Worm (Caenorhabditis elegans) whole organism, dauer: ENCODE measurements around the gene M117.3.
"Not testable (repeated sequence)": the region's sequence is repeated elsewhere in the genome, so short reads cannot be mapped to it uniquely, and the experiment has no call there.

Source experiments
- unc-62 ChIP-seq: sonication (generic microtip); optimal IDR thresholded peaks from 2 replicates; lab custom pipeline; 2017; ENCODE audit warnings: missing biosample characterization, missing genetic modification reagents, missing genetic modification characterization

The M117.3 gene

DNA sequence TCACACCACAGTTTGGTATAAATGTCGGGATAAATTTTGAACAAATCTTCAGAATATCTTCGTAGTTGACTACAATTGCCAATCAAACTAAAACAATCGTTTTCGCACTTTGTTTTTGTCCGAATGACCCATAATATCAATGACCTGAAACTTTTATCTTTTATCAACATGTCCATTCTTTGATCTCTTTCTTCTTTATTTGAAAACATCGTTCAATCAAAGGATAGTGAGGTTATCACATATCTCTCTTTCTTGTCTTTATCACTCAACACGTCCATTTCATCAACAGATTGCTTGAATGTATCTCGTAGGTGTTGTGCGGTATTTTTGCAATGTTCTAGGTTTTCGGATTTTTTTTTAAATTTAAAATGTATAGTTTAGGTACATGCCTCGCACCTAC is 13.0 kb upstream of the M117.3 start:
- no peak for TF ChIP-seq unc-62 (GFP tag; lab: Kevin White, UChicago)

DNA sequence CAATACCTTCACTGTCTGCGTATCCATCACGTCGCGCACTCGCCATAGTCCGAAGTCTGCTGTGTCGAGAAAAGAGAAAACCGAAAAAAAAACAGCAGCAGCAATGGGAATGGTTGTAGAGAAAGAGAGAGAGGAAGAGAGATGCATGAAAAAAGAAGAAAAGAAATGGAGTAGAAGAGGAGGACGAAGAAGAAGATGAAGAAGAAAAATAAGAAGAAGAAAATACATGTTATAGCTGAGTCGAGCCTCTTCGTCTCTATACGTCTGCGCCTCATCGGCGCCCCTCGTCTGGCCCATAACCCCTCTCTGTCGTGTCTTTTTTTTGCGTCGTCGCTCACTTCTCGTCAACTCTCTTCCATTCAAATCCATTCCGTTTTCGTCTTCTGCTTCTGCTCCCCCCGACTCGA is 12.3 kb upstream of the M117.3 start:
- no peak for TF ChIP-seq unc-62 (GFP tag; lab: Kevin White, UChicago)

DNA sequence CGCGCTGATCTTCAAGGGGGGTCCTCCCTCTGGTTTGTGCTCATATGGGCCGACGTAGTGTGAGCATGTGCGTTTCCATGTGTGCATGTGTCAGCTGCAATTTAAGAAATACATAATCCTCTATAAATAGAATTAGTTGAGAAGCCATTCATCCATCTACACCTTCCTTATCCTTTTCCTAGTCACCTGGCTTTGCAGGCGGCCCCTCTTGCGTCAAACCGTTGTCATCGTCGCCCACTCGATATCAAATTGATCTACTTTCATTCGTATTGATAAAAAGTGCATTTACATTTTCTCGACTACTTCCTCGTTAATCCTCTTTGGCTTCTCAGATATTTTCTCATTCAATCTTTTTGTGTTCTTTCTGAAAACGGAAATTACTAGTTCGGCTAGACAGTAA is 10.0 kb upstream of the M117.3 start:
- no peak for TF ChIP-seq unc-62 (GFP tag; lab: Kevin White, UChicago)

DNA sequence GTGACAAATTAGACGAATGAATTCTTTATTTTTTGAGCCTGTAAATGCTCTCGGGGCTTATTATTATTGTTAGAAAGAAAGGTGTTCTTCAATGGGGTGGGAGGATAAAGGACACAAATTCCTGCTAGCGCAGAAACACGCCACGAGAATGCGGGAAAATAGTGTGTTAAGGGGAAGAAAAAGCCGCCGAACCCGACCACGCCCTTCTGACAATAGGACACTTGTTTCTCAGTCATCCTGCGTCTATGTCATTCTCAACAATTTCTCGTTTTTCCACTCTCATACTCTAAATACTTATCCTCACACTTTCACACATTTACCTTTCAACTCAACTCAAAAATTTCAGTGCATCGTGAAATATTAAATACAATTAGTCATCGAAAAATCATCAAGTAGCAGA is 8.1 kb upstream of the M117.3 start, which contains the start of gene M117.1:
M117.1 (plus strand) TSS at position 347 of the 400 bp plus-strand sequence.
- no peak for TF ChIP-seq unc-62 (GFP tag; lab: Kevin White, UChicago)

DNA sequence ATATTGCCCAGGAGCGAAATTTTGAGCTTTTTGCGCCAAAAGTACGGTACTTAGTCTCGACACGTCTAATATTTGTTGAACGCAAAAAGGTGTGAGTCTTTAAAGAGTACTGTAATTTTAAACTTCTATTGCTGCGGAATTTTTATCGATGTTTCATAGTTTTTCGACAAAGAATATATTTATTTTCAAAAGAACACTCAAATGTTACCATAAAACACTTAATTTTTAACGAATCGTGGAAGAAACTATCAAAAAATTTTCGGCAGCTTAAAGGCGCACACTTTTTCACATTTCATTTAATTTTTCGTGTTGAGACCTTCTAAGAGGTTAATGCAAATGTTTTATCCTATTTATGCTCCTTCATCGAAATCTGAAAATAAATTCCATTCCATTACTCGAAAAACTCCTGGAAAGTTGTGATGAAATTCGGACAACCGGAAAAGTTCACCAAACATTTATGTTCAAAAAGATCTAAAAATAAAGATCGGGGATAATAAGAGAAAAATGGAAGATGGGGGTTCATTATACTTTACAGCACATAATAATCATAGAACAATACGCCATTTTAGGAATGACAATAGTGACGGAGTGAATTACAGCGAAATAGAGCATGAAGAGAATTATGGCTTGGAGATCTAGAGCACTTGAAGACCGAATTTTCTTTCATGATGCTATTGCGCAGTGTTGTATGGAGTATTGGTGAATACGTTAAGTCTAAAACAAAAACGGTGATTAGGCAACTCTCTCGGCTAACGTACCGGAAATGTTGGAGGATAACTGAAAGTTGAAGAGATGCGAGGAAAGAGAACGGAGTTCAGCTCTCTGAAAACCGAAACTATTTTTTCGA is 1.7 kb upstream of the M117.3 start:
- no peak for TF ChIP-seq unc-62 (GFP tag; lab: Kevin White, UChicago)

DNA sequence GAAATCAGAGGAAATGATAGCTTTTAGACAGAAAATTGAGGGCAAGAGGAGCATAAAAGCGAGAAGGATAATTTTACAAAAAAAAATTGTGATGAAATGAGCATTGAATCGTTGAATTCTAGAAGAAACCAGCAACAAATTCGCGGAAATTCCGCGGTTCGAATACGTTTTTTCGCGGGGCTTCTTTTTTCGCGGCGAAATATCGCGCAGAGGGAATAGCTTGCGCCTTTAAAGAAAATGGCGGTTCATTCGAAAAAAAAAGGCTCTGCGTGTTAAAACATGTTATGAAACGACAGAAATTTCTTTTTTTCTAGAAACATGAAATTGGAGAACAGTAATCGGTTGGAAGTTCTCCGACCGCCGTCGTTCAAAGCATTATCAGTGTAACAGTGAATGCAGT is 448 bp downstream of the M117.3 start:
- TF ChIP-seq unc-62 (GFP tag; lab: Kevin White, UChicago): no peak

DNA sequence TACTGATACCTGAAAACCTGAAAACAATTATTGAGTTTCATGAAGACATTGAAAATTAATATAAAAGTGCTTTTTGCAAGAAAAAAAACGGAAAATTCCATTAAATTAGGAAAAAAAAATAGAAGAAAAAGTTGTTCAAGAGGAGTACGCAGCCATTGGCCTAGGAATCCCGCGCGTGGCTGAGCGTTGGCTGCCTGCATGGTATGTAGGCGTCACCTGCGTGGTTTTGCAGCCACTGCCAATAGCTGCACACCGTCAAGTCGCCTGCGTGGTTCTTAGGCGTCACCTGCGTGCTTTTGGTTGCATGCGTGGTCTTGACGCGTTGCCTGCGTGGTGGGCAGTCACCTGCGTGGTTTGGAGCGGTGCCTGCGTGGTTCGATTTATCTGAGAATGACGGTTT is 6.0 kb downstream of the M117.3 start, which contains the start of gene M117.6:
M117.6 (minus strand) TSS at position 101 of the 400 bp plus-strand sequence.
- TF ChIP-seq unc-62 (GFP tag; lab: Kevin White, UChicago): not testable (repeated sequence)

DNA sequence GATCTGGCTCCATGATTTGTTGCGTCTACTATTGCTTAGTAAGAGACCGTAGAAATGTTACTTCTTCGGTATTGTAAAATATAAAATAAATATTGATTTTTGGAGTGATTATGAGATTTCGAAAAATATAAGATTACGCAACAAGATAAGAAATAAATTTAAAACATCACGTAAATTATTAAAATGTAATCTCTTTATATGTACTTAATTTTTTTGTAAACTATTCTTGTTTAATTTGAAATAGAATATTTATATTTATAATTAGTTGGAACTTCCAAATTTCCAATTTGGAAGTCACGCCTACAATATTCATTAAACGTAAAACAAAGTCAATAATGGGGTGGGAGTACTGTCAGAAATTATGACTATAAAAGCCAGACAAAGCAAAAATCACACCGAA is 11.4 kb downstream of the M117.3 start, which contains the start of gene M117.4:
M117.4 (minus strand) TSS at position 101 of the 400 bp plus-strand sequence.
- no peak for TF ChIP-seq unc-62 (GFP tag; lab: Kevin White, UChicago)

DNA sequence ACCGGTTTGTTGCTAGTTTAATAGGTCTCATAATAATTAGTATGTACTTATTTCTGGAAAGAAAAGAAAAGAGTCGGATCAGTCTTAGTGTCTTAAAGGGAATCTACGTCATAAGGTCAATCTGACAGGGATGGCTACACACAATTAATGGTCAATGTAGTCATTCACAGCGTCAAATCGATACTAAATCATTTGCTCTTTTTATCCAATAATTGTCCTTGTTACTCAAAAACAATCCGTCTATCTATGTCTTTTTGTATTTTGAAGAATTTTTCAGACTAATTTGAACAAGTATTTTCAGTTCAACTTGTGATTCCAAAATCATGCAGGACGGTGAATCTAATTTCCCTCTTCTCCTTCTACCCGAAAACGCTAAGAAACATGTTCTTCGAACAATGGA is 16.7 kb downstream of the M117.3 start, which contains the start of gene fbxb-3:
fbxb-3 (plus strand) TSS at position 301 of the 400 bp plus-strand sequence.
- TF ChIP-seq unc-62 (GFP tag; lab: Kevin White, UChicago): no peak

DNA sequence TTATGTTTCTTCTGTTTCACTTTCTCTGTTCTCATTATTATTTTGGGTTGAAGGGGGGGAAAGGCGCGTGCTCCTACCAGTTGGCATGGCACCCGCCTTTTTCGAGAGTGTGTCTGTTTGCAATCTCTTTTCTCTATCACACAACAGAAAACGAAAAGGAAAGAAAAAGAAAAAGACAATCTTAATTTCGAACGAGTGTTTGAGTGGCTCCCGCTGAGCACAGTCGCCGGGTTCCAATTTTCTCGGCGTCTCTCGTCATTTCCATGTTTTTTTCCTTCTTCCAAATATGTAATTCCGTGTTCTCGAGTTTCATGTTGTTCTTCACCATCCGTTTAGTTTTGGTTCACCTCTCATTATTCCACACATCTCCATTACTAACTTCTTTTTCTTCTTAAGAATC is 20.1 kb downstream of the M117.3 start, which contains the start of gene F38H4.3:
F38H4.3 (plus strand) TSS at position 301 of the 400 bp plus-strand sequence.
- no peak for TF ChIP-seq unc-62 (GFP tag; lab: Kevin White, UChicago)

DNA sequence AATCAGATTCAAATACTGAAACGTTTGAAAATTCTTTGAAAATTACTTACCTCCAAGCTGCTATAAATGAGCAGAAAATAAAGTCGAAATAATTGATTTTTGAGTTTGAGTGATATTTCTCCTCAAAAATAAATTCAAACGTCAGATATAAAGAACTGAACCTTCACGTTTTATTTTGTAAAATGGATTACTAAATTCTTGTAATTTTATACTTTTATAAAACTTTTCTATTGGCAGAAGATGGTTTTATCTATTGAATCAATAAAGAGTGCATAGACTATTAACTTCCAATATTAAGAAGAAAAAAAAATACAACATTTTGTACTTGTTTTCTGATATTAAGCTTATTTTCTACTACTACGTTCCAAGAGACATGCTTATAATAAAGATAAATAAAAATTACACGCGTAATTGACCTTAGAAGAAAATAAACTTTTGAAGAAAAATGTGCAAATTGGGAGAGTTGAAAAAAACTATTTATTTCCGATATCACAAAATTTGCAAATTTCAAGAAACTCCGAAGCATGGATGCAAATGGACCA is 25.8 kb downstream of the M117.3 start, which contains the start of the genes F38H4.6 and F38H4.4:
F38H4.6 (minus strand) TSS at position 101 of the 542 bp plus-strand sequence.
F38H4.4 (plus strand) TSS at position 492 of the 542 bp plus-strand sequence.
- no peak for TF ChIP-seq unc-62 (GFP tag; lab: Kevin White, UChicago)

DNA sequence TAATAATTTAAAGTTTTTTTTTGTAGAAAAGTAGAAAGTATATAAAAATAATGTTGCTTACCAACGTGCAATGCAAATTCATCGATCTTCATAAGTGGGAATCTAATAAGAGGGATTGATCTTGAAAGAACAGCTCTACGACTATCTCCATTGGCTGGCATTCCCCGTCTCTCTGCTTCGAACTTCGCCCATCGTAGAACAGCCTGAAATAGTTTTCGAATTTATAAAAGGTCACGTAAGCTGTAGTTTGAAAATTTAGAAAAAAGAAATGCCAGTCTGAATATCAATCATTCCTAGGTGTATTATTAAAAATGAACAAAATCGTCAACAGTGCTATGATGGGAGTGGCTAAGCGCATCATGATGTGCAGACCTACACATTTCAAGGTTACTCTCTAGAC is 29.9 kb downstream of the M117.3 start, which contains the start of gene F38H4.5:
F38H4.5 (plus strand) TSS at position 301 of the 400 bp plus-strand sequence.
- TF ChIP-seq unc-62 (GFP tag; lab: Kevin White, UChicago): no peak

DNA sequence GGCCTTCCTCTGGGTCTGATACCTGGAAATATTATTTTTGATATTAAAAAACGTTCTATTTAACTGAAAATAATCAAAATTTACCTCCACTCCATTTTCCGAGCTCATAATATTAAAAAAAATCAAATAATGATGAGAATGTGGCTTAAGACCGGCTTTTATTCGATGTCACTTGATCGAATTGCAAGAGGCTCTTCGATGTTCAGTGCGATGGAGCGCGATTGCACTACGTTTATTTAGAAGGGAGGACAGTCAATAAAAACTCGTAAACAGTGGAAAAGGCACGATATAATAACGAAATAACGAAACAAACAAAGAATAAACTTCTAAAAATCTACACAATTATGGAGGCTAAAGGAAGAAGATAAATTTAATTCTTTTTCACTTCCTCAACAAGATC is 32.8 kb downstream of the M117.3 start, which contains the start of gene tag-30:
tag-30 (minus strand) TSS at position 383 of the 400 bp plus-strand sequence.
- no peak for TF ChIP-seq unc-62 (GFP tag; lab: Kevin White, UChicago)

DNA sequence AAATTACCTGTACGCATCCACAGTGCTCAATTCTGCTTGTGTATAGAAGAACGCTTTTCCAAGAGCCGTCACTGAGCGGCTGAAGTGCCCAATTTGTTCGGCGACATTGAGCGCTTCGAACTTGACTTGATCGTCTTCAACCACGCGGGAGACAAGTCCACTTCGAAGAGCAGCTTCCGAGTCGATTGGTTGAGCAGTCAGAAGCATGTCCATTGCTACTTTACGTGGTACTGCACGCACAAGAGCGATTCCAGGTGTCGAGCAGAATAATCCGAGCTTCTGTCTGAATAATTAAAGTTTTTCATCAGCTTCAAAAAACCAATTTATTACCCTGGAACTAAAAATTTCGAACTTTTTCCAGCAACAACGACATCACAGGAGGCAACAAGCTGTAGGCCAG is 33.4 kb downstream of the M117.3 start:
- TF ChIP-seq unc-62 (GFP tag; lab: Kevin White, UChicago): no peak

DNA sequence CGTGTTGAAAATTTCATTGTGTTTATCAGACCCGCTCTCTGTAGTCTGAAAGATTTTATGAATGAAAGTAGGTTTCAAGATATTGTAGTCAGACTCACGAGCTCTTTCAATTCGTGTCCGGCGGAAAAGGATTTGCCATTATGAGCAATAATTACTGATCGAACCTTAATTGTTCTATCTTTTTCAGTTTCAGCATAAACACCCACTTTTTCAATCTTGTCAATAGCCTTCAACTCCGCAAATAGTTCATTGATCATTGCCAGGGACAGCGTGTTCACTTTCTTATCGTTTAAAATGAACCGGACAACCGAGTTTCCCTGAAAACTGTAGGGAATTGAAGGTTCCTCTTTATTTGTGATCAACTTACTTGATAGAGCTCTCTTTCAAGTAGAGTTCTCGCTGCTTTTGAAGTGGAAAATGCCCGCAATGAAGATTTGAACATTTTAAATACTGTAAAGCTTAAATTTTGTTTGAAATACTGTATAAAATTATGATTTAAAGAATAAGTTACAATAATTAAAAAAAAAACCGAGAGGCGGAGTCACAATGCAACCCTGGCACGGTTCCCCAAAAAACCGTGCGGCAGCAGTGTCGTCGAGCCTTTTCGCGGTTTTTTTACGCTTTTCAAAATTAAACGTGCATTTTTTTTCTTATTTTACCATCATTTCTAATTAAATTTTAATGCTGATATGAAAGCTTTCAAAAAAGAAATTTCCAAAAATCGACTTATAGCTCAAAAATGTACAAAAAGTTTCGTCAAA is 34.1 kb downstream of the M117.3 start, which contains the start of gene ech-2:
ech-2 (minus strand) TSS at position 452 of the 761 bp plus-strand sequence.
- no peak for TF ChIP-seq unc-62 (GFP tag; lab: Kevin White, UChicago)
